Worm (Caenorhabditis elegans) whole organism, L4/young adult: ENCODE measurements around the gene C56A3.5.

Experiments
- W03F9.2 ChIP-seq: fragments of 150-350 bp; optimal IDR thresholded peaks from 2 replicates; lab custom pipeline; 2014; ENCODE audit warnings: missing biosample characterization, missing genetic modification characterization
- dao-5 ChIP-seq: sonication (generic microtip); optimal IDR thresholded peaks from 2 replicates; lab custom pipeline; 2016; ENCODE audit warnings: missing genotype, missing genetic modification characterization, moderate library complexity, missing compliant biosample characterization
- him-1 ChIP-seq: sonication (generic microtip); optimal IDR thresholded peaks from 2 replicates; lab custom pipeline; 2016; ENCODE audit warnings: missing genotype, missing genetic modification reagents, missing genetic modification characterization, missing compliant biosample characterization

- TF ChIP-seq dao-5 (tag; lab: Kevin White, UChicago) (no peak), him-1 (tag; lab: Kevin White, UChicago) (no peak), W03F9.2 (tag; lab: Kevin White, UChicago) (no peak)
Measured at ce11 chrV:13523194-13523593, 28.6 kb upstream of the C56A3.5 start, which contains the start of gene R11G10.3.
